Fruit fly (Drosophila melanogaster) whole organism, prepupa: ENCODE measurements around the gene Noa36.

Experiments
- CG16779 ChIP-seq: fragments of 200-800 bp; sonication (Bioruptor generic); optimal IDR thresholded peaks from 3 replicates; lab custom pipeline; 2017; ENCODE audit warnings: missing biosample characterization, mild to moderate bottlenecking, missing genetic modification characterization
- OdsH ChIP-seq: fragments of 200-800 bp; sonication (Bioruptor generic); optimal IDR thresholded peaks from 3 replicates; lab custom pipeline; 2016; ENCODE audit warnings: missing biosample characterization, missing genetic modification characterization
- net ChIP-seq: fragments of 200-800 bp; sonication (Bioruptor generic); optimal IDR thresholded peaks from 3 replicates; lab custom pipeline; 2016; ENCODE audit warnings: missing biosample characterization, missing genetic modification characterization

DNA sequence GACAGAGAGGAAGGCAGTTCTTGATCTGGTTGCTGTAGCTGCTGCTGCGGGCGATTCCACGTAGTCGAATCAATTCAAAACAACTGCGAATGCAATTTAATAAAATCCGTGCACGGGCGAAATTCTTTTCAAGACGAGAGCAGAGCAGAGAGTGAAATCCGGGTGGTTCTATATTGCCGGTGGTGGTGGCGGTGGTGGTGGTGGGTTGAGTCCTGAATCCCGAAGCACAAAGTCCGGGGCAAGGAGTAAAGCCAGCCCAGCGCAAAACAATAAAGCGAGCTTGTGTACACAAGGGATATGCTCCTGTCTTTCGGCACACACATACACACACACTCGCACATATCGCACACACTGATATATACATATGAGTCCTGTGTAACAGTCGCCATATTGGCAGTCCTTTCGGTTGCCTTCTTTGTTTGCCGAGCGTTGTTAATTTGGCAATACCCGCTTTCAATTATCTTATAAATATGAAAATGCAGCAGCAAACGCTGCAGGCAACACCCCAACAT is 37.7 kb downstream of the Noa36 start:
- TF ChIP-seq CG16779 (no peak), OdsH (GFP tag; lab: Kevin White, UChicago) (no peak), net (GFP tag; lab: Kevin White, UChicago) (no peak)
